Worm (Caenorhabditis elegans): Measurements from ENCODE around the gene rig-1.

DNA sequence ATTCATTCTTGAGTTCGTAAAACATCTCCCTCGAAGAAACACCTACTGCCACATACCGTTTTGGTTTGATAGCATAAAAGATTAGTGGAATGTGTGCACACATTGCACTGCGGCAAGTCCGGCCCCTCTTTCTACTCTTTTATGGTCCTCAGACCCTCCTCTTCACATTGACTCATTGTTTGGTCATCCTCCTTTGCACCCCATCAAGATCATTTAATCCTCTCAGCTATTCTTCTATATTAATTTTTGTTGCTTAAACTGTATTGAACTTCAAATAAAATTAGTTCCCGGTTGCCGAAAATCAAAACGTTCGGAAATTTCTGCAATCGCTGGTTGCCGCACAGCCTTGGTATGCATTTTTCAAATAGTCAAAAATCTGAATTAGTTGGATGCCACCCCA lies at the start of gene rig-1:
- TF ChIP-seq lin-1 (GFP tag; IDR thresholded peaks at IDR 0.05) (no peak), snpc-4 (tag; optimal IDR thresholded peaks at IDR 0.05) (no peak), zag-1 (tag; optimal IDR thresholded peaks at IDR 0.05) (no peak), R02D3.7 (tag; optimal IDR thresholded peaks at IDR 0.05) (no peak), T20F7.1 (GFP tag; optimal IDR thresholded peaks at IDR 0.05) (no peak), nhr-10 (tag; optimal IDR thresholded peaks at IDR 0.05) (no peak), nhr-102 (tag; optimal IDR thresholded peaks at IDR 0.05) (no peak), mep-1 (tag; optimal IDR thresholded peaks at IDR 0.05) (no peak), ces-1 (GFP tag; optimal IDR thresholded peaks at IDR 0.05) (no peak), nhr-237 (tag; optimal IDR thresholded peaks at IDR 0.05) (no peak)
